Worm (Caenorhabditis elegans) whole organism, L3 larva: ENCODE results near the gene K09H11.15.
A peak's percentile ranks its signal among the peaks of the same experiment; 100 is the strongest.

Experiments used
- ZK546.5 ChIP-seq: sonication (generic microtip); optimal IDR thresholded peaks from 2 replicates; lab custom pipeline; 2017; ENCODE audit warnings: missing biosample characterization, missing genetic modification characterization
- aly-2 ChIP-seq: fragments of 150-350 bp; optimal IDR thresholded peaks from 2 replicates; lab custom pipeline; 2014; ENCODE audit warnings: missing biosample characterization, missing genetic modification characterization
- ama-1 ChIP-seq: fragments of 150-350 bp; optimal IDR thresholded peaks from 2 replicates; lab custom pipeline; 2018
- ceh-28 ChIP-seq: fragments of 150-350 bp; optimal IDR thresholded peaks from 2 replicates; lab custom pipeline; 2014; ENCODE audit warnings: missing biosample characterization, missing genetic modification reagents, missing genetic modification characterization
- ceh-82 ChIP-seq: fragments of 150-350 bp; optimal IDR thresholded peaks from 2 replicates; lab custom pipeline; 2014; ENCODE audit warnings: missing biosample characterization, missing genetic modification characterization
- daf-12 ChIP-seq: fragments of 150-350 bp; optimal IDR thresholded peaks from 2 replicates; lab custom pipeline; 2014; ENCODE audit warnings: missing biosample characterization, missing genetic modification reagents, missing genetic modification characterization
- egl-5 ChIP-seq: fragments of 150-350 bp; optimal IDR thresholded peaks from 2 replicates; lab custom pipeline; 2017; ENCODE audit warnings: missing biosample characterization, missing genetic modification reagents, missing genetic modification characterization, inconsistent platforms
- elt-2 ChIP-seq: sonication (generic microtip); optimal IDR thresholded peaks from 2 replicates; lab custom pipeline; 2016; ENCODE audit warnings: missing genetic modification reagents, mild to moderate bottlenecking, missing genetic modification characterization, missing compliant biosample characterization
- eor-1 ChIP-seq, 2 experiments: fragments of 150-350 bp; optimal IDR thresholded peaks; 2 replicates each; lab custom pipeline; 2014 to 2018; ENCODE audit warnings: missing biosample characterization in 2 of 2, missing genetic modification characterization in 2 of 2
- fkh-10 ChIP-seq: sonication (generic microtip); optimal IDR thresholded peaks from 2 replicates; lab custom pipeline; 2017; ENCODE audit warnings: missing biosample characterization, missing genetic modification reagents, missing genetic modification characterization
- fkh-2 ChIP-seq: fragments of 150-350 bp; optimal IDR thresholded peaks from 2 replicates; lab custom pipeline; 2014; ENCODE audit warnings: missing biosample characterization, missing genetic modification reagents, missing genetic modification characterization
- fos-1 ChIP-seq: fragments of 150-350 bp; optimal IDR thresholded peaks from 2 replicates; lab custom pipeline; 2014; ENCODE audit warnings: missing biosample characterization, missing genetic modification characterization
- jun-1 ChIP-seq: fragments of 150-350 bp; optimal IDR thresholded peaks from 2 replicates; lab custom pipeline; 2014; ENCODE audit warnings: missing biosample characterization, missing genetic modification reagents, missing genetic modification characterization
- lin-15B ChIP-seq: fragments of 150-350 bp; optimal IDR thresholded peaks from 2 replicates; lab custom pipeline; 2014; ENCODE audit warnings: missing biosample characterization, missing genetic modification characterization
- lin-39 ChIP-seq: fragments of 150-350 bp; optimal IDR thresholded peaks from 2 replicates; lab custom pipeline; 2018; ENCODE audit warnings: missing biosample characterization, missing genetic modification reagents, missing genetic modification characterization
- lsy-12 ChIP-seq: sonication (generic microtip); optimal IDR thresholded peaks from 2 replicates; lab custom pipeline; 2016; ENCODE audit warnings: mild to moderate bottlenecking, missing genetic modification characterization, missing compliant biosample characterization
- mdl-1 ChIP-seq: fragments of 150-350 bp; optimal IDR thresholded peaks from 2 replicates; lab custom pipeline; 2014; ENCODE audit warnings: missing biosample characterization, missing genetic modification characterization
- mml-1 ChIP-seq: fragments of 150-350 bp; sonication (generic microtip); optimal IDR thresholded peaks from 3 replicates; lab custom pipeline; 2014; ENCODE audit warnings: missing biosample characterization, missing genetic modification characterization
- nfya-1 ChIP-seq: sonication (generic microtip); optimal IDR thresholded peaks from 2 replicates; lab custom pipeline; 2017; ENCODE audit warnings: missing genetic modification characterization, mild to moderate bottlenecking, missing compliant biosample characterization, antibody characterized with exemption, moderate library complexity; ENCODE audit not compliant: insufficient read depth
- nhr-11 ChIP-seq: fragments of 150-350 bp; optimal IDR thresholded peaks from 2 replicates; lab custom pipeline; 2014; ENCODE audit warnings: missing biosample characterization, missing genetic modification characterization
- nhr-12 ChIP-seq: fragments of 150-350 bp; optimal IDR thresholded peaks from 2 replicates; lab custom pipeline; 2014; ENCODE audit warnings: missing biosample characterization, missing genetic modification characterization
- nhr-23 ChIP-seq: fragments of 150-350 bp; optimal IDR thresholded peaks from 2 replicates; lab custom pipeline; 2014; ENCODE audit warnings: missing biosample characterization, missing genetic modification reagents, missing genetic modification characterization
- nhr-237 ChIP-seq: fragments of 150-350 bp; optimal IDR thresholded peaks from 2 replicates; lab custom pipeline; 2014; ENCODE audit warnings: missing biosample characterization, missing genetic modification characterization
- nhr-25 ChIP-seq: sonication (generic microtip); optimal IDR thresholded peaks from 2 replicates; lab custom pipeline; 2017; ENCODE audit warnings: missing biosample characterization, missing genetic modification characterization
- nhr-28 ChIP-seq: fragments of 150-350 bp; optimal IDR thresholded peaks from 2 replicates; lab custom pipeline; 2014; ENCODE audit warnings: missing biosample characterization, missing genetic modification characterization
- nhr-43 ChIP-seq: sonication (generic microtip); optimal IDR thresholded peaks from 2 replicates; lab custom pipeline; 2016; ENCODE audit warnings: mild to moderate bottlenecking, missing genetic modification characterization, missing compliant biosample characterization; ENCODE audit not compliant: poor library complexity, severe bottlenecking
- nhr-67 ChIP-seq: fragments of 150-350 bp; optimal IDR thresholded peaks from 2 replicates; lab custom pipeline; 2014; ENCODE audit warnings: missing biosample characterization, missing genetic modification characterization
- nhr-76 ChIP-seq: fragments of 150-350 bp; sonication (generic microtip); optimal IDR thresholded peaks from 5 replicates; lab custom pipeline; 2014; ENCODE audit warnings: missing biosample characterization, missing genetic modification characterization
- nhr-77 ChIP-seq: fragments of 150-350 bp; optimal IDR thresholded peaks from 2 replicates; lab custom pipeline; 2014; ENCODE audit warnings: missing biosample characterization, missing genetic modification characterization
- pha-4 ChIP-seq: fragments of 150-350 bp; optimal IDR thresholded peaks from 2 replicates; lab custom pipeline; 2014; ENCODE audit warnings: missing biosample characterization, missing genetic modification reagents, missing genetic modification characterization
- pqm-1 ChIP-seq: fragments of 150-350 bp; optimal IDR thresholded peaks from 2 replicates; lab custom pipeline; 2017; ENCODE audit warnings: missing biosample characterization, missing genetic modification characterization, inconsistent platforms
- sea-2 ChIP-seq: fragments of 150-350 bp; sonication (generic microtip); optimal IDR thresholded peaks from 4 replicates; lab custom pipeline; 2014; ENCODE audit warnings: missing biosample characterization, missing genetic modification reagents, missing genetic modification characterization
- skn-1 ChIP-seq: fragments of 150-350 bp; optimal IDR thresholded peaks from 2 replicates; lab custom pipeline; 2014; ENCODE audit warnings: missing biosample characterization, missing genetic modification characterization
- snpc-4 ChIP-seq: fragments of 150-350 bp; optimal IDR thresholded peaks from 2 replicates; lab custom pipeline; 2014; ENCODE audit warnings: missing biosample characterization, missing genetic modification characterization
- tbx-2 ChIP-seq: sonication (generic microtip); optimal IDR thresholded peaks from 2 replicates; lab custom pipeline; 2016; ENCODE audit warnings: mild to moderate bottlenecking, missing genetic modification characterization, missing compliant biosample characterization
- unc-39 ChIP-seq: sonication (generic microtip); optimal IDR thresholded peaks from 4 replicates; lab custom pipeline; 2017; ENCODE audit warnings: missing biosample characterization, missing genetic modification characterization
- unc-62 ChIP-seq: fragments of 150-350 bp; sonication (generic microtip); optimal IDR thresholded peaks from 4 replicates; lab custom pipeline; 2014; ENCODE audit warnings: missing biosample characterization, missing genetic modification reagents, missing genetic modification characterization
- zag-1 ChIP-seq: fragments of 150-350 bp; optimal IDR thresholded peaks from 2 replicates; lab custom pipeline; 2014; ENCODE audit warnings: missing biosample characterization, missing genetic modification characterization
- ztf-11 ChIP-seq: fragments of 150-350 bp; optimal IDR thresholded peaks from 2 replicates; lab custom pipeline; 2014; ENCODE audit warnings: missing biosample characterization, missing genetic modification characterization
- ztf-4 ChIP-seq: fragments of 150-350 bp; optimal IDR thresholded peaks from 2 replicates; lab custom pipeline; 2014; ENCODE audit warnings: missing biosample characterization, missing genetic modification characterization

The K09H11.15 gene

DNA sequence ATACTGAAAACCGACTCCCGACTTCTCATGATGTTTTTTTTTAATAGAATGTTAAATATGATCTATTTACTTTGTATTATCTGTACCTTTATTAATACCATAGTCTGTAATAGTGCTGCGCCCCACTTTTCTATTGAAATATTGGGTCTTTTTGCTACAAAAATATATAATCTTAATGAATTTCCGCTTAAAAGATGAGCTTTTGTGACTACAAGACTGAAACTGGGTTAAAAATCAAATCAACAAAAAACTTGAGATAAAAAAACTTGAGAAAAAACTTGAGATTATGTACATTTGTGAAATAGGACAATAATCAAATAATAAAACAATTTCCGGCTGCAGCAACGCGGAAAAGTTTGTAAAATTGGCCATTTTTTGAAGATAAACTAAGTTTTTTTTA lies at the start of gene K09H11.15:
TSS of gene K09H11.15 (minus strand) at position 101 of the 400 bp plus-strand sequence.
- TF ChIP-seq mml-1 (tag; lab: Kevin White, UChicago): no peak
- TF ChIP-seq pha-4: no peak
- TF ChIP-seq elt-2 (tag; lab: Kevin White, UChicago): no peak
- no peak for TF ChIP-seq nhr-77 (tag; lab: Kevin White, UChicago)
- no peak for TF ChIP-seq tbx-2 (tag; lab: Kevin White, UChicago)
- TF ChIP-seq sea-2: no peak
- TF ChIP-seq lsy-12 (tag; lab: Kevin White, UChicago): no peak
- no peak for TF ChIP-seq lin-39 (tag; lab: Kevin White, UChicago)
- TF ChIP-seq skn-1 (tag; lab: Kevin White, UChicago): no peak
- TF ChIP-seq ama-1 (lab: Kevin White, UChicago): no peak
- no peak for TF ChIP-seq nhr-43 (tag; lab: Kevin White, UChicago)
- no peak for TF ChIP-seq pqm-1 (tag; lab: Kevin White, UChicago)
- TF ChIP-seq fkh-10: no peak
- no peak for TF ChIP-seq zag-1 (tag; lab: Kevin White, UChicago)
- no peak for TF ChIP-seq mdl-1
- TF ChIP-seq unc-39 (tag; lab: Kevin White, UChicago): no peak
- no peak for TF ChIP-seq egl-5
- no peak for TF ChIP-seq aly-2 (tag; lab: Kevin White, UChicago)
- no peak for TF ChIP-seq nhr-67 (tag; lab: Kevin White, UChicago)
- TF ChIP-seq nhr-12 (tag; lab: Kevin White, UChicago): no peak

DNA sequence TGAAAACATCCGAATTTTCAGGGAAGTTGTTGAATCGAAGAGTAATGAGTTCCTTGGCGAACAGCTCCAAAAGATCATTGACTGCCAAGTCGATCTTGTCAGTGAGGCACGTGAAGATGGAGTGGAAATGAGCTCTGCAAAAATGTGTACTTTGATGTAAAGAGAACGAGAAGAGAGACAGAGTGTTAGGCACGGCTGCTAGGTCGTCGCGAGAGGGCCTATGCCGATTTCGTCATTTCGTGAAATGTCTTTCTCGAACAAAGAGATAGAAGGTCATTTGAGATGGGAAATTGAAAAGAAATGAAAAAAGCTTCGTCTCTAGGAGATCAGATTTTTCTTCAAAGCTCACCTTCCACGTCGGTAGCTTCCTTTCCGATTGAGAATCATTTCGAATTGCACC lies 49.3 kb upstream of the K09H11.15 start:
- TF ChIP-seq lin-39 (tag; lab: Kevin White, UChicago) (no peak), nhr-77 (tag; lab: Kevin White, UChicago) (no peak), fkh-2 (tag; lab: Kevin White, UChicago) (no peak), ztf-11 (tag; lab: Kevin White, UChicago) (no peak), ztf-4 (tag; lab: Kevin White, UChicago) (no peak), ZK546.5 (tag; lab: Kevin White, UChicago) (no peak), skn-1 (tag; lab: Kevin White, UChicago) (no peak), eor-1 (tag; optimal IDR thresholded peaks at IDR 0.05; lab: Kevin White, UChicago) (no peak), nfya-1 (no peak), nhr-76 (tag; lab: Kevin White, UChicago) (no peak), daf-12 (no peak), nhr-67 (tag; lab: Kevin White, UChicago) (no peak), nhr-237 (tag; lab: Kevin White, UChicago) (no peak), ceh-28 (tag; lab: Kevin White, UChicago) (no peak)

DNA sequence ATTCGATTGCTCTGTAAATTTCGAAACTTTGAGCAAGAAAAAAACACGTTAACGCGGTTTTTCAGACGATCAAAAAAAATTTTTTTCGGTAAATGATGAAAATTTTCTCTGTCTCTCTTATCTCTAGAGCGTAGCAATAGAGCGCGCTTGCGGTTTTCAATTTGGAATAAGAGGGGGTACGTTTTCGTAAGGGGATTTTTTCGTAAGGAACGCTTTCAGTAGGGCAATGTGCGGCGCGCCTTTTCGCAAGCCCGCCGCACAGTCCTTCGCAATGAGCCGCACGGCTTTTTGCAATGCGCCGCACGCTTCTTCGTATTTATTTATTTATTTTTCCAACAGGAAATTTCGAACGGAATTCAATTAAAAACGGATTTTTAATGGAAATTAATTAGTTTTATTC lies 46.3 kb upstream of the K09H11.15 start, which contains the start of gene F44E7.4:
TSS of gene F44E7.4 (minus strand) at position 13 of the 400 bp plus-strand sequence.
- TF ChIP-seq nhr-23 (tag; lab: Kevin White, UChicago) (peak; percentile 41), elt-2 (tag; lab: Kevin White, UChicago) (peak; percentile 21), snpc-4 (peak; percentile 20), pha-4 (peak; percentile 58), nhr-25 (tag; lab: Kevin White, UChicago) (peak; percentile 16), nfya-1 (peak; percentile 58), ceh-28 (tag; lab: Kevin White, UChicago) (peak; percentile 26), lin-15B (tag; lab: Kevin White, UChicago) (peak; percentile 76), lin-39 (tag; lab: Kevin White, UChicago) (peak; percentile 47)

DNA sequence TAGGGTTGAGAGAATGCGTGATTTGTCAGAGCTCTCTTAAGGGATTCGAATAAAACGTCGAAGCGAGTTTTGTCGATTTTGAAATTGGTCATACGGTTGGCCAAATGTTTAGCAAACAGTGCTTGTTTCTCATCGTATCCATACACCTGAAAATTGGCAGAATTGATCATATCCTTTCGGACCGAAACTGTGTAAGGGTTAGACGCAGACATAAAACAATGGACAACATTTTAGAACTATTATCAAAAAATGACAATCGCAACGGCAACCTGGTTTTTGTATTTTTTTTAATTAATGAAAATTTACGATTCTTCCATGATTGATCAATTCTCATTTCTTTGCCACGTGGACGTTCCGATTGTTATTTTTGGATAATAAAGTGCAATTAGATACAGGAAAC lies 43.5 kb upstream of the K09H11.15 start:
- TF ChIP-seq snpc-4: no peak
- TF ChIP-seq nhr-11 (tag; lab: Kevin White, UChicago): no peak
- no peak for TF ChIP-seq nhr-237 (tag; lab: Kevin White, UChicago)
- TF ChIP-seq aly-2 (tag; lab: Kevin White, UChicago): no peak
- TF ChIP-seq unc-62 (GFP tag; lab: Kevin White, UChicago): no peak
- no peak for TF ChIP-seq egl-5
- TF ChIP-seq fkh-2 (tag; lab: Kevin White, UChicago): no peak
- TF ChIP-seq mdl-1: no peak
- no peak for TF ChIP-seq ztf-11 (tag; lab: Kevin White, UChicago)
- no peak for TF ChIP-seq ztf-4 (tag; lab: Kevin White, UChicago)
- no peak for TF ChIP-seq lin-39 (tag; lab: Kevin White, UChicago)
- no peak for TF ChIP-seq ama-1 (lab: Kevin White, UChicago)
- no peak for TF ChIP-seq nhr-28 (tag; lab: Kevin White, UChicago)
- TF ChIP-seq elt-2 (tag; lab: Kevin White, UChicago): no peak
- no peak for TF ChIP-seq ceh-82 (tag; lab: Kevin White, UChicago)
- no peak for TF ChIP-seq nfya-1
- no peak for TF ChIP-seq fos-1 (tag; lab: Kevin White, UChicago)
- no peak for TF ChIP-seq mml-1 (tag; lab: Kevin White, UChicago)
- TF ChIP-seq jun-1 (tag; lab: Kevin White, UChicago): no peak
